Worm (Caenorhabditis elegans): ENCODE data around the gene K02A6.2.
A peak's percentile ranks its signal among the peaks of the same experiment; 100 is the strongest.

DNA sequence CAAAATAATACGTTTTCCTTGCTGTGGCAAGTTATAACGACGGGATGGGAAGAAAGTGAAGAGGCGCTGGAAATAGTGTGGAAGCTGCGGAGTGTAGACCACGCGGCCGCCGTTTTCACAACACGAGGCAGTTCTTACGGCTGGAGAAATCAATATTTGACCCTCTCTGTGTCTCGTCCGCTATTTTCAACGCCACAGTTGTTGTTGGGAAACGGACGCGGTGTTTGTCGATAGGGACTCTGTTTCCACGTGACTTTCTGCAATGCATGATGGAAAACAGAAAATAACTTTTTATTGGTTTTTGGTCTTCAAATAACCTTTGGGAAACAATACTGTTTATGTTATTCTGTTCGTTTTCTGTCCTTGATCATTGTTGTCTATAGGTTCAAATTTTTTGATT is 7.0 kb upstream of the K02A6.2 start, which contains the start of gene K02A6.3:
- TF ChIP-seq W03F9.2 (tag; optimal IDR thresholded peaks at IDR 0.05) (peak; percentile 58), him-1 (tag; optimal IDR thresholded peaks at IDR 0.05) (no peak)
